Worm (Caenorhabditis elegans): ENCODE data around the gene ugt-4.

DNA sequence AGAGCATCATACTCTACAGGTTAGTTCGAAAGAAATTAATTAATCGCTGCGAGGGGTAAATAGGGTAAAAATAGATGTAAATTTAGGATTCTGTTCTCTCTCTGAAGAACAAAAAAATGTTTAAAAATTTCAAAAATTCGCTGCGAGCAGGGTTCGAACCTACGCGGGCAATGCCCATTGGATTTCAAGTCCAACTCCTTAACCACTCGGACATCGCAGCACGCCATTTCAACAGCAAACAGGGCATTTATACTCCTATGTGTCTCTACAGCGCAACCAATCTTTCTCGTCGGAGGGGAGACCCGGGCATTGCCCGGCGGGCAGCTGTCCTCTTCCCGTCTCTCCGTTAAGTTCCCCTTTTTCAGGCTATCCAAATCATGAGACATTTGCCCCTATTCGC is 14.9 kb downstream of the ugt-4 start:
- TF ChIP-seq dao-5 (tag; optimal IDR thresholded peaks at IDR 0.05), result peak; percentile 61
- TF ChIP-seq him-1 (tag; optimal IDR thresholded peaks at IDR 0.05), result peak; percentile 29

All from whole organism, L4/young adult.